Worm (Caenorhabditis elegans) whole organism, L4 larva: ENCODE results near the gene srh-59.

Source experiments
- F26F4.8 ChIP-seq: fragments of 200-800 bp; sonication (Bioruptor generic); conservative IDR thresholded peaks from 2 replicates; pipeline ENCODE4 v1.3.6; 2022; ENCODE audit warnings: missing genetic modification characterization, missing compliant biosample characterization
- F44E2.7 ChIP-seq: fragments of 200-800 bp; sonication (Bioruptor generic); IDR thresholded peaks from 2 replicates; pipeline ENCODE4 v2.1.2; 2022; ENCODE audit warnings: missing genetic modification characterization, missing compliant biosample characterization
- Y105C5A.15 ChIP-seq: fragments of 200-800 bp; sonication (Bioruptor generic); IDR thresholded peaks from 2 replicates; pipeline ENCODE4 v1.3.6; 2022; ENCODE audit warnings: missing genetic modification characterization, missing compliant biosample characterization
- Y75B8A.6 ChIP-seq: fragments of 200-800 bp; sonication (Bioruptor generic); IDR thresholded peaks from 2 replicates; pipeline ENCODE4 v1.3.6; 2022; ENCODE audit warnings: missing genetic modification reagents, missing genetic modification characterization, missing compliant biosample characterization
- ZK337.2 ChIP-seq: fragments of 200-800 bp; sonication (Bioruptor generic); IDR thresholded peaks from 2 replicates; pipeline ENCODE4 v1.3.6; 2022; ENCODE audit warnings: missing genetic modification reagents, missing genetic modification characterization, missing compliant biosample characterization
- aha-1 ChIP-seq: fragments of 150-350 bp; peaks from one replicate; lab custom pipeline; 2014; ENCODE audit warnings: missing biosample characterization, missing genetic modification characterization
- ama-1 ChIP-seq: fragments of 150-350 bp; optimal IDR thresholded peaks from 2 replicates; lab custom pipeline; 2014; ENCODE audit warnings: inconsistent platforms, mixed read lengths
- ceh-20 ChIP-seq: fragments of 200-800 bp; sonication (Bioruptor generic); IDR thresholded peaks from 2 replicates; pipeline ENCODE4 v1.3.6; 2022; ENCODE audit warnings: missing genetic modification reagents, missing genetic modification characterization, missing compliant biosample characterization
- ceh-28 ChIP-seq: fragments of 150-350 bp; optimal IDR thresholded peaks from 2 replicates; lab custom pipeline; 2014; ENCODE audit warnings: missing biosample characterization, missing genetic modification reagents, missing genetic modification characterization
- ces-1 ChIP-seq: fragments of 150-350 bp; sonication (generic microtip); optimal IDR thresholded peaks from 4 replicates; lab custom pipeline; 2014; ENCODE audit warnings: missing biosample characterization, missing genetic modification reagents, missing genetic modification characterization
- dmd-6 ChIP-seq: fragments of 200-800 bp; sonication (Bioruptor generic); IDR thresholded peaks from 2 replicates; pipeline ENCODE4 v1.3.6; 2022; ENCODE audit warnings: missing genetic modification reagents, missing genetic modification characterization, missing compliant biosample characterization
- dmd-8 ChIP-seq: fragments of 200-800 bp; sonication (Bioruptor generic); IDR thresholded peaks from 2 replicates; pipeline ENCODE4 v1.3.6; 2022; ENCODE audit warnings: missing genetic modification characterization, missing compliant biosample characterization
- dpl-1 ChIP-seq: fragments of 150-350 bp; optimal IDR thresholded peaks from 2 replicates; lab custom pipeline; 2014; ENCODE audit warnings: missing biosample characterization, missing genetic modification reagents, missing genetic modification characterization
- duxl-1 ChIP-seq: sonication (generic microtip); optimal IDR thresholded peaks from 2 replicates; lab custom pipeline; 2016; ENCODE audit warnings: mild to moderate bottlenecking, missing genetic modification characterization, moderate library complexity, missing compliant biosample characterization; ENCODE audit not compliant: poor library complexity
- fos-1 ChIP-seq: fragments of 150-350 bp; optimal IDR thresholded peaks from 2 replicates; lab custom pipeline; 2014; ENCODE audit warnings: missing biosample characterization, missing genetic modification characterization
- hif-1 ChIP-seq, 2 experiments: sonication (generic microtip); optimal IDR thresholded peaks; 2 replicates each; lab custom pipeline; 2016 to 2017; ENCODE audit warnings: missing compliant biosample characterization in 2 of 2, missing genetic modification characterization in 2 of 2, missing genetic modification reagents in 2 of 2, missing genotype in 2 of 2, mild to moderate bottlenecking in 1 of 2
- hlh-30 ChIP-seq: sonication (generic microtip); optimal IDR thresholded peaks from 2 replicates; lab custom pipeline; 2017; ENCODE audit warnings: antibody characterized with exemption, mild to moderate bottlenecking, missing genetic modification characterization, missing compliant biosample characterization; ENCODE audit not compliant: insufficient read depth
- jun-1 ChIP-seq: fragments of 150-350 bp; optimal IDR thresholded peaks from 2 replicates; lab custom pipeline; 2014; ENCODE audit warnings: missing biosample characterization, missing genetic modification reagents, missing genetic modification characterization
- lin-13 ChIP-seq: fragments of 150-350 bp; optimal IDR thresholded peaks from 2 replicates; lab custom pipeline; 2014; ENCODE audit warnings: missing biosample characterization, missing genetic modification reagents, missing genetic modification characterization
- lin-15B ChIP-seq: fragments of 150-350 bp; sonication (generic microtip); optimal IDR thresholded peaks from 3 replicates; lab custom pipeline; 2014; ENCODE audit warnings: missing biosample characterization, missing genetic modification characterization
- lin-38 ChIP-seq: fragments of 200-800 bp; sonication (Bioruptor generic); IDR thresholded peaks from 2 replicates; pipeline ENCODE4 v1.3.6; 2022; ENCODE audit warnings: missing genetic modification reagents, missing genetic modification characterization, missing compliant biosample characterization
- lin-39 ChIP-seq: fragments of 150-350 bp; optimal IDR thresholded peaks from 2 replicates; lab custom pipeline; 2014; ENCODE audit warnings: missing biosample characterization, missing genetic modification reagents, missing genetic modification characterization
- nhr-48 ChIP-seq: sonication (generic microtip); optimal IDR thresholded peaks from 2 replicates; lab custom pipeline; 2016; ENCODE audit warnings: mild to moderate bottlenecking, missing genetic modification characterization, missing compliant biosample characterization
- nhr-76 ChIP-seq: fragments of 150-350 bp; optimal IDR thresholded peaks from 2 replicates; lab custom pipeline; 2014; ENCODE audit warnings: missing biosample characterization, missing genetic modification characterization
- pha-4 ChIP-seq, 2 experiments: fragments of 150-350 bp in 1 of 2; fragments of 200-800 bp in 1 of 2; sonication (Bioruptor generic) in 1 of 2; IDR thresholded peaks in 1 of 2; optimal IDR thresholded peaks in 1 of 2; 2 replicates each; pipeline versions ENCODE4 v1.3.6 to Lab custom; 2014 to 2022; ENCODE audit warnings: missing genetic modification characterization in 2 of 2, missing genetic modification reagents in 2 of 2, missing biosample characterization in 1 of 2, missing compliant biosample characterization in 1 of 2
- php-3 ChIP-seq: fragments of 200-800 bp; sonication (Bioruptor generic); IDR thresholded peaks from 2 replicates; pipeline ENCODE4 v1.3.6; 2022; ENCODE audit warnings: missing genetic modification reagents, missing genetic modification characterization, missing compliant biosample characterization
- pqm-1 ChIP-seq: sonication (generic microtip); optimal IDR thresholded peaks from 2 replicates; lab custom pipeline; 2017; ENCODE audit warnings: missing biosample characterization, missing genetic modification characterization
- sdz-12 ChIP-seq: fragments of 200-800 bp; sonication (Bioruptor generic); optimal IDR thresholded peaks from 2 replicates; lab custom pipeline; 2018; ENCODE audit warnings: mild to moderate bottlenecking, missing genetic modification characterization, missing compliant biosample characterization
- set-16 ChIP-seq: fragments of 200-800 bp; sonication (Bioruptor generic); IDR thresholded peaks from 2 replicates; pipeline ENCODE4 v1.3.6; 2022; ENCODE audit warnings: missing genetic modification reagents, missing genetic modification characterization, missing compliant biosample characterization
- snpc-4 ChIP-seq: fragments of 150-350 bp; optimal IDR thresholded peaks from 2 replicates; lab custom pipeline; 2014; ENCODE audit warnings: missing biosample characterization, missing genetic modification characterization
- spr-1 ChIP-seq: sonication (generic microtip); optimal IDR thresholded peaks from 2 replicates; lab custom pipeline; 2016; ENCODE audit warnings: mild to moderate bottlenecking, missing genetic modification characterization, missing compliant biosample characterization
- spr-3 ChIP-seq: fragments of 200-800 bp; sonication (Bioruptor generic); optimal IDR thresholded peaks from 2 replicates; lab custom pipeline; 2018; ENCODE audit warnings: mild to moderate bottlenecking, missing genetic modification characterization, missing compliant biosample characterization
- unc-39 ChIP-seq: sonication (generic microtip); optimal IDR thresholded peaks from 2 replicates; lab custom pipeline; 2017; ENCODE audit warnings: missing biosample characterization, missing genetic modification characterization
- unc-62 ChIP-seq, 3 experiments: fragments of 150-350 bp in 1 of 3; sonication (generic microtip); optimal IDR thresholded peaks in 2 of 3; peaks in 1 of 3; 1 replicate in 1 of 3; 2 replicates in 2 of 3; lab custom pipeline; 2014 to 2017; ENCODE audit warnings: missing biosample characterization in 3 of 3, missing genetic modification characterization in 3 of 3, missing genetic modification reagents in 3 of 3, missing genotype in 1 of 3
- vab-7 ChIP-seq: fragments of 200-800 bp; sonication (Bioruptor generic); IDR thresholded peaks from 2 replicates; pipeline ENCODE4 v1.3.6; 2022; ENCODE audit warnings: missing genetic modification reagents, missing genetic modification characterization, missing compliant biosample characterization
- zip-11 ChIP-seq: fragments of 200-800 bp; sonication (Bioruptor generic); IDR thresholded peaks from 2 replicates; pipeline ENCODE4 v1.3.6; 2022; ENCODE audit warnings: missing genetic modification characterization, missing compliant biosample characterization

srh-59 gene

DNA sequence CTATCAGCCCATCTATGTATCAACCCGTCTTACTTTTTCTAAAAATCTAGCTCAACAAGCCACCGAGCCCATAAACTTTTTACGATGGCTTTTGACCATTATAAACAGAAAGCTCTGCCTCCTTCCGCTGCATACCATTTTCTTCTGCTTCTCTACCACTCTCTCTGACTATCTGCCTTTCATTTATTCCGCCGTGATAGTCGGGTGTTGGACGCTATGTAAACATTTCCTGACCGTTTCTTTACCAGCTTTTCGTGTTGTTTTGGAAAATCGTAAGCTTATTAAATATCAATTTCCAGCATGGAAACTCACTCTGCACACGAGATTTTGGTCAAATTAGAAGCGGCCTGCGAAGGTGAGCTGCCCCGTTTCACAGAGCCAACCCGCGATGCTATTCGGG lies 35.7 kb downstream of the srh-59 start, which contains the start of gene F40E12.1:
Gene F40E12.1 (plus strand): TSS at position 301 of the 400 bp plus-strand sequence.
- TF ChIP-seq ceh-28 (tag; lab: Kevin White, UChicago) (no peak), lin-39 (no peak), lin-13 (GFP tag; lab: Kevin White, UChicago) (no peak), spr-1 (no peak), ces-1 (GFP tag; lab: Kevin White, UChicago) (no peak), duxl-1 (tag; lab: Kevin White, UChicago) (no peak), F44E2.7 (GFP tag; lab: Robert Waterston, UW) (no peak), aha-1 (tag; lab: Kevin White, UChicago) (no peak)

- no peak for TF ChIP-seq unc-39 (tag; lab: Kevin White, UChicago)
- peak; percentile 48 for TF ChIP-seq aha-1 (tag; lab: Kevin White, UChicago)
Observed at ce11 chrII:3620862-3621261, 39.0 kb downstream of the srh-59 start.

ce11 chrII:3622014-3622413 lies 40.2 kb downstream of the srh-59 start, which contains the start of gene M151.7:
TSS of gene M151.7 (plus strand) at chrII:3622314.
- TF ChIP-seq dmd-8 (GFP tag; lab: Robert Waterston, UW) = no peak
- no peak for TF ChIP-seq zip-11
- no peak for TF ChIP-seq ama-1
- no peak for TF ChIP-seq spr-1
- no peak for TF ChIP-seq nhr-76 (tag; lab: Kevin White, UChicago)
- no peak for TF ChIP-seq dmd-6 (GFP tag; lab: Robert Waterston, UW)
- TF ChIP-seq lin-15B = no peak
- no peak for TF ChIP-seq pha-4 (GFP tag; IDR thresholded peaks at IDR 0.05; lab: Robert Waterston, UW)
- TF ChIP-seq pha-4 (tag; optimal IDR thresholded peaks at IDR 0.05; lab: Kevin White, UChicago) = no peak
- TF ChIP-seq dpl-1 (GFP tag; lab: Kevin White, UChicago) = no peak
- TF ChIP-seq F26F4.8 = no peak
- no peak for TF ChIP-seq Y105C5A.15 (GFP tag; lab: Robert Waterston, UW)
- TF ChIP-seq Y75B8A.6 (GFP tag; lab: Robert Waterston, UW) = no peak
- no peak for TF ChIP-seq lin-38

DNA sequence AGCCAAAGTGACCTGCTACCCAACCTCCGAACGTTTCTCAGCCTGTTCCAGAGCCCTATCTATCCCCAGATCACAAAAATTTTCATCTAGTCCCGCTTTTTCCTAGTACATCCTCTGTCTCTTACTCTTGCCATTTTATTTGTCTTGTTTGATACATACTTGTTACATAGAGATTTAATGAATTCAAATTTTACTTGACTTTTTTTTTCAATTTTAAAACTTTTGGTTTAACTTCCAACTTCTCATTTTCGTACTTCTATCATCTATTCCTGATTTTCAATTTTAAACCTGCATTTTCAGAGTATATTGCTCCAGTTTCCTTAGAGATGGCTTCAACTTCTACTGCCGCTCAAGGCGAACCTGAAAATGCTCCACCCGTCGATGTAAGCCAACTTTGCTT lies 45.0 kb downstream of the srh-59 start, which contains the start of gene M151.3:
Gene M151.3 (plus strand): TSS at position 301 of the 400 bp plus-strand sequence.
- TF ChIP-seq php-3 (GFP tag; lab: Robert Waterston, UW) (no peak), unc-62 (GFP tag; optimal IDR thresholded peaks at IDR 0.05 in 1 of 2; lab: Kevin White, UChicago) (peak in 1 of 2 experiments; percentile 3), unc-62 (tag; optimal IDR thresholded peaks at IDR 0.05; lab: Kevin White, UChicago) (no peak)
- TF ChIP-seq, all 104 proteins: peak for 1

ce11 chrII:3630810-3631209 lies 49.0 kb downstream of the srh-59 start, which contains the start of gene M151.2:
TSS of gene M151.2 (plus strand) at chrII:3631110.
- TF ChIP-seq spr-3 (no peak), set-16 (GFP tag; lab: Robert Waterston, UW) (no peak), ceh-20 (GFP tag; lab: Robert Waterston, UW) (no peak), ces-1 (GFP tag; lab: Kevin White, UChicago) (no peak), jun-1 (tag; lab: Kevin White, UChicago) (no peak), sdz-12 (GFP tag; lab: Kevin White, UChicago) (no peak), pqm-1 (tag; lab: Kevin White, UChicago) (no peak), hlh-30 (tag; lab: Kevin White, UChicago) (no peak), ZK337.2 (no peak), snpc-4 (tag; lab: Kevin White, UChicago) (no peak), ceh-28 (tag; lab: Kevin White, UChicago) (no peak), vab-7 (no peak), hif-1 (tag; optimal IDR thresholded peaks at IDR 0.05; lab: Kevin White, UChicago) (no peak), nhr-48 (tag; lab: Kevin White, UChicago) (no peak), fos-1 (tag; lab: Kevin White, UChicago) (no peak)
